Fruit fly (Drosophila melanogaster) whole organism, adult: Measurements from ENCODE around the gene CG13360.
A peak's percentile ranks its signal among the peaks of the same experiment; 100 is the strongest.

Source experiments
- CG11617 ChIP-seq: fragments of 200-800 bp; sonication (Bioruptor generic); optimal IDR thresholded peaks from 2 replicates; lab custom pipeline; 2017; ENCODE audit warnings: mild to moderate bottlenecking, missing biosample characterization, missing genetic modification reagents, missing genetic modification characterization
- CG12768 ChIP-seq: fragments of 200-800 bp; sonication (Bioruptor generic); optimal IDR thresholded peaks from 2 replicates; lab custom pipeline; 2017; ENCODE audit warnings: missing biosample characterization, missing genetic modification characterization, mild to moderate bottlenecking, moderate library complexity, missing genetic modification reagents
- CG14711 ChIP-seq: fragments of 200-800 bp; sonication (Bioruptor generic); optimal IDR thresholded peaks from 2 replicates; lab custom pipeline; 2018; ENCODE audit warnings: missing biosample characterization, mild to moderate bottlenecking, missing genetic modification characterization, moderate library complexity
- CG1620 ChIP-seq: fragments of 200-800 bp; sonication (Bioruptor generic); optimal IDR thresholded peaks from 2 replicates; lab custom pipeline; 2016; ENCODE audit warnings: missing biosample characterization, missing genetic modification characterization
- CG33017 ChIP-seq: fragments of 200-800 bp; sonication (Bioruptor generic); optimal IDR thresholded peaks from 2 replicates; lab custom pipeline; 2018; ENCODE audit warnings: missing biosample characterization, mild to moderate bottlenecking, missing genetic modification characterization, moderate library complexity
- CG5204 ChIP-seq: fragments of 200-800 bp; sonication (Bioruptor generic); optimal IDR thresholded peaks from 2 replicates; lab custom pipeline; 2016; ENCODE audit warnings: missing biosample characterization, missing genetic modification characterization
- CG7045 ChIP-seq: fragments of 200-800 bp; sonication (Bioruptor generic); optimal IDR thresholded peaks from 2 replicates; lab custom pipeline; 2017; ENCODE audit warnings: missing biosample characterization, mild to moderate bottlenecking, missing genetic modification characterization
- CG7101 ChIP-seq: fragments of 200-800 bp; sonication (Bioruptor generic); optimal IDR thresholded peaks from 2 replicates; lab custom pipeline; 2018; ENCODE audit warnings: missing biosample characterization, mild to moderate bottlenecking, missing genetic modification characterization, moderate library complexity
- Clk ChIP-seq: fragments of 200-800 bp; sonication (Bioruptor generic); optimal IDR thresholded peaks from 2 replicates; lab custom pipeline; 2017; ENCODE audit warnings: missing biosample characterization, missing genetic modification characterization
- Crg-1 ChIP-seq: fragments of 200-800 bp; sonication (Bioruptor generic); optimal IDR thresholded peaks from 2 replicates; lab custom pipeline; 2016; ENCODE audit warnings: missing biosample characterization, missing genetic modification characterization
- Hr96 ChIP-seq: fragments of 200-800 bp; sonication (Bioruptor generic); optimal IDR thresholded peaks from 2 replicates; lab custom pipeline; 2016; ENCODE audit warnings: missing biosample characterization, missing genetic modification characterization
- Mnt ChIP-seq: fragments of 200-800 bp; sonication (Bioruptor generic); optimal IDR thresholded peaks from 2 replicates; lab custom pipeline; 2016; ENCODE audit warnings: missing biosample characterization, mild to moderate bottlenecking, missing genetic modification characterization
- bab1 ChIP-seq: fragments of 200-800 bp; sonication (Bioruptor generic); optimal IDR thresholded peaks from 3 replicates; lab custom pipeline; 2019; ENCODE audit warnings: missing biosample characterization, mild to moderate bottlenecking, missing genetic modification characterization, moderate library complexity
- cic ChIP-seq: fragments of 200-800 bp; sonication (Bioruptor generic); optimal IDR thresholded peaks from 2 replicates; lab custom pipeline; 2017; ENCODE audit warnings: missing biosample characterization, mild to moderate bottlenecking, missing genetic modification characterization, moderate library complexity
- cnc ChIP-seq, 2 experiments: fragments of >200 bp; optimal IDR thresholded peaks; 2 replicates each; lab custom pipeline; 2017
- kay ChIP-seq: fragments of 200-800 bp; sonication (Bioruptor generic); peaks from one replicate; lab custom pipeline; 2016; ENCODE audit warnings: missing biosample characterization, missing genetic modification characterization, borderline replicate concordance
- ovo ChIP-seq: fragments of 200-800 bp; sonication (Bioruptor generic); optimal IDR thresholded peaks from 2 replicates; lab custom pipeline; 2016; ENCODE audit warnings: missing biosample characterization, missing genetic modification characterization
- pad ChIP-seq: fragments of 200-800 bp; sonication (Bioruptor generic); optimal IDR thresholded peaks from 3 replicates; lab custom pipeline; 2017; ENCODE audit warnings: missing biosample characterization, missing genetic modification characterization, mild to moderate bottlenecking, moderate library complexity, missing genetic modification reagents
- tj ChIP-seq: fragments of 200-800 bp; sonication (Bioruptor generic); optimal IDR thresholded peaks from 3 replicates; lab custom pipeline; 2017; ENCODE audit warnings: missing biosample characterization, mild to moderate bottlenecking, missing genetic modification characterization, moderate library complexity
- toe ChIP-seq: fragments of 200-800 bp; sonication (Bioruptor generic); optimal IDR thresholded peaks from 2 replicates; lab custom pipeline; 2016; ENCODE audit warnings: missing biosample characterization, missing genetic modification characterization

Gene CG13360

DNA sequence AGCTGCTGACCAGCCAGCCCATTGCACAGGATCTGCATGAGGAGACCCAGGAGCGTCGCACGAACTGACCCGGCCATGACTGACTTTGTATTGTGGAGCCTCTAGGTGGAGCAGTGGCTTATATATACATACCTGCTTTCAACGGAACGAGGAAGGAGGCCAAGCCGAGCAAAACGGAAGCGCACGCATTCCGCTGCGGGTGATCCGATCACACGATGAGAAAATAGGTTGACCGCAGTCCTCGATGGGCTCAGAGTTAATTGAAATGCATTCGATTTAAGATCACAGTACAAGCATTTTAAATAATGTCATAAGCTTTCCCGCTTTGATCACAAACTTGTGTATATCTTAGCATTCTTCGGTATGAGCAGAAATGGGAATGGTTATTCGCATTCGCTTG lies 14.9 kb upstream of the CG13360 start, which contains the start of gene CG13358:
Gene CG13358 (minus strand): TSS at position 101 of the 400 bp plus-strand sequence.
- TF ChIP-seq CG11617 (GFP tag; lab: Kevin White, UChicago): no peak
- TF ChIP-seq pad: no peak
- no peak for TF ChIP-seq CG1620 (GFP tag; lab: Kevin White, UChicago)
- TF ChIP-seq cnc (optimal IDR thresholded peaks at IDR 0.05; lab: Kevin White, UChicago): no peak
- no peak for TF ChIP-seq tj (GFP tag; lab: Kevin White, UChicago)

DNA sequence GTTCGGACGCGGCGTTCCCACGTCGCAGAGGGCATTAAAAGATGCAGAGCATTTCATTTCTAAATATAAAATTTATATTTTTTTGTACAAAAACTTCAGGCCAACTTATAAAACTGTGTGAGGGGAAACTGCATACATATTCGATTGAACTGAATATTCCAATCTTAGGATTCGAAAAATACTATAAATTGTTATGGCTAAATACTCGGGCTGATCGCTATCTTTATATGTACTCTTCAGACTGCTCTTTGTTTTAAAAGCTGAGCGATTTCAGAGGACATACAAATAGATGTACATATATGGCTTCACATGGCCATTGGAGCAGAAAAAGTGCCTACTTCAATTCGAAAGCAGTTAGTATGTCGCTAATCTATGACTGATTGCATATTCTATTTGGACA lies 13.5 kb upstream of the CG13360 start, which contains the start of gene CG13359:
Gene CG13359 (minus strand): TSS at position 101 of the 400 bp plus-strand sequence.
- TF ChIP-seq CG11617 (GFP tag; lab: Kevin White, UChicago) (no peak), toe (GFP tag; lab: Kevin White, UChicago) (no peak), ovo (GFP tag; lab: Kevin White, UChicago) (no peak)

DNA sequence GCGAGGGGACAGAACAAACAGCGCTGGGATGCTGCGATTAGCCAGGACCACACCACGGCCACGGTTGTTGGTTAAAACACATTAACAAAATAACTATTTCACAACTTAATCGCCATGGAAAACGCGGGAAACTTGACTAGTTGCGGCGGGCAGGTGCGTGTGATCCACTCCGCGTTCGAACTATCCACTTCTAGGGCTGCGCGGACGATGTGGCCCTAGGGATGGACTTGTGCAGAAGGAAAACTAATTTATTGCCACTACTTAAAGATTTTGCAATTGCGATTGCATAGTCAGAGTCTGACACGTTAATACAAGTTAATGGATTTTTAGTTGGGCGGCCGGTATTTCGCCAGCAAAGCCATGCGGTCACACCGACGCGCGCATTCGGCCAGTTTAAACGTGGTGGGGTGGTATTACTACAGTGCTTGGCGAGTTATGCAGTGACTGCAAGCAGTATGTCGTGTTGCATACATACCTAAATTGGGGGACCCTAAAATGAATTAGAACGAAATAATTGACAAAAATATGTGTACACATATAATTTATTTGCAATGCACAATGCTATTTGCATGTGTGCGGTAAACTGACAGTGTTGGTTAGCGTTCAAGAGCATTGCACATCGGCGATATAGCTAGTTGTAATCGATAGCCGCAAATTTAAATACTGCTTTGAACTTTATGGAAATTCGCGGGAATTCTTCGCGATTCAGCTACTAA lies 11.4 kb upstream of the CG13360 start, which contains the start of gene Rbf:
Gene Rbf (minus strand): TSS at position 323 of the 716 bp plus-strand sequence.
- TF ChIP-seq CG7045 (GFP tag; lab: Kevin White, UChicago): no peak
- peak; percentile 41 for TF ChIP-seq Hr96 (GFP tag; lab: Kevin White, UChicago)
- TF ChIP-seq Crg-1 (GFP tag; lab: Kevin White, UChicago): peak; percentile 63
- no peak for TF ChIP-seq CG5204 (GFP tag; lab: Kevin White, UChicago)
- TF ChIP-seq CG33017: no peak
- peak; percentile 27 for TF ChIP-seq toe (GFP tag; lab: Kevin White, UChicago)
- no peak for TF ChIP-seq kay (GFP tag; lab: Kevin White, UChicago)
- TF ChIP-seq CG14711 (tag; lab: Kevin White, UChicago): no peak
- peak; percentile 51 for TF ChIP-seq Mnt (GFP tag; lab: Kevin White, UChicago)
- TF ChIP-seq CG12768 (GFP tag; lab: Kevin White, UChicago): no peak
- no peak for TF ChIP-seq cic (GFP tag; lab: Kevin White, UChicago)
- peak; percentile 48 for TF ChIP-seq pad
- TF ChIP-seq ovo (GFP tag; lab: Kevin White, UChicago): no peak
- no peak for TF ChIP-seq Clk (GFP tag; lab: Kevin White, UChicago)
- TF ChIP-seq CG7101 (tag; lab: Kevin White, UChicago): no peak
- TF ChIP-seq tj (GFP tag; lab: Kevin White, UChicago): no peak
- no peak for TF ChIP-seq cnc (optimal IDR thresholded peaks at IDR 0.05; lab: Kevin White, UChicago)
- peak; percentile 63 for TF ChIP-seq CG1620 (GFP tag; lab: Kevin White, UChicago)
- TF ChIP-seq CG11617 (GFP tag; lab: Kevin White, UChicago): no peak
- no peak for TF ChIP-seq bab1 (GFP tag; lab: Kevin White, UChicago)

DNA sequence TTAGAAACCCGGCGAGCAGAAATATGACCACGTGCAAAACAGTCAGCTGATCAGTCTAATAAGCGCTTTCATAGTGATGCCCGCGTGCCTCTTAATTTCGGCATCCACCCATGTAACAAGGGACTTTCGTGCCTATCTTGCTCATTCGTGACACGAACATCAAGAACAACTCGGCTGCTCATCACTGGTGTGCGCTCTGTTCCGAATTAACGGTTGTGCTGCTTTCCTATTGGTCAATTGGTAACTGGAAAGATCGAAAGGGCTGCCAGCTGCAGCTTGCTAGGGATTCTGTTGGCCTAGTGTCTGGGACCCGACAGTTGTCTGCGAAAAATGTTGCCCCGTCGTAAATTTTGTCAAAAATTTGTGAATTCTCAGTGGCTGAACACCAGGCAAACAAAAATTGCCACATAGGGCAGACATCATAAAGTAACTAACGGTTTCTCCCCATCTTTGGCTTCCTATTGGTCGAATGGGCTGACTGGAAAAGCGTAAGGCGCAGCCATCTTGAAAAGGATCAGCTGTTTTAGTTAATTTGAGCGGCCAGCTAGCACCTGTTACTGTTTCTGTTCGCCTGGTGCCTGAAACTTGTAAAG lies 6.6 kb upstream of the CG13360 start:
- TF ChIP-seq CG7101 (tag; lab: Kevin White, UChicago): peak; percentile 34
- peak; percentile 55 for TF ChIP-seq CG1620 (GFP tag; lab: Kevin White, UChicago)
- peak; percentile 95 for TF ChIP-seq Mnt (GFP tag; lab: Kevin White, UChicago)
- TF ChIP-seq Clk (GFP tag; lab: Kevin White, UChicago): no peak
- TF ChIP-seq pad: peak; percentile 92
- peak; percentile 48 for TF ChIP-seq Crg-1 (GFP tag; lab: Kevin White, UChicago)
- no peak for TF ChIP-seq CG12768 (GFP tag; lab: Kevin White, UChicago)
- TF ChIP-seq CG11617 (GFP tag; lab: Kevin White, UChicago): no peak
- TF ChIP-seq toe (GFP tag; lab: Kevin White, UChicago): no peak
- no peak for TF ChIP-seq cnc (optimal IDR thresholded peaks at IDR 0.05; lab: Kevin White, UChicago)
- TF ChIP-seq Hr96 (GFP tag; lab: Kevin White, UChicago): no peak
- TF ChIP-seq CG7045 (GFP tag; lab: Kevin White, UChicago): no peak
- peak; percentile 35 for TF ChIP-seq CG14711 (tag; lab: Kevin White, UChicago)
- TF ChIP-seq CG33017: no peak
- no peak for TF ChIP-seq CG5204 (GFP tag; lab: Kevin White, UChicago)
- TF ChIP-seq cic (GFP tag; lab: Kevin White, UChicago): peak; percentile 51
- peak; percentile 99 for TF ChIP-seq ovo (GFP tag; lab: Kevin White, UChicago)
- no peak for TF ChIP-seq kay (GFP tag; lab: Kevin White, UChicago)
- peak; percentile 51 for TF ChIP-seq tj (GFP tag; lab: Kevin White, UChicago)
- TF ChIP-seq bab1 (GFP tag; lab: Kevin White, UChicago): peak; percentile 84

DNA sequence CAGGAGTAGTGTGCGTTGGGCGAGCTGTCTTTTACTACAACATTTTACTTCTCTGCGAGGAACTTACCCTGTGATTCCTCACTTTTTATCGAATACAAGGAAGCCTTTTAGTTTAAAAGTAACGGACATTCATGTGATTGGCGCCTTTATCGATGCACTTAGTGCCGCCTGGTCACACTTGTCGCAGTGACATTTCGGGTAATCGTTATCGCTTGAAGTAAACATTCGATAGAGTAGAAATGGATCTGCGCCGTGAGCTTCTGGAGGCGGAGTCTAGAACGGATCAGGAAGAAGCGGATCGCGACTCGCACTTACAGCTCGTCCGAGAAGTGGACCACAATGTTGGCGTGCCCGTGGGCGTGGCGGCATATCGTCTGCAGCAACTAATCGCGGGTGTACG lies 3.0 kb upstream of the CG13360 start, which contains the start of gene CG16989:
Gene CG16989 (plus strand): TSS at position 225 of the 400 bp plus-strand sequence.
- TF ChIP-seq CG1620 (GFP tag; lab: Kevin White, UChicago) (no peak), bab1 (GFP tag; lab: Kevin White, UChicago) (peak; percentile 54)

DNA sequence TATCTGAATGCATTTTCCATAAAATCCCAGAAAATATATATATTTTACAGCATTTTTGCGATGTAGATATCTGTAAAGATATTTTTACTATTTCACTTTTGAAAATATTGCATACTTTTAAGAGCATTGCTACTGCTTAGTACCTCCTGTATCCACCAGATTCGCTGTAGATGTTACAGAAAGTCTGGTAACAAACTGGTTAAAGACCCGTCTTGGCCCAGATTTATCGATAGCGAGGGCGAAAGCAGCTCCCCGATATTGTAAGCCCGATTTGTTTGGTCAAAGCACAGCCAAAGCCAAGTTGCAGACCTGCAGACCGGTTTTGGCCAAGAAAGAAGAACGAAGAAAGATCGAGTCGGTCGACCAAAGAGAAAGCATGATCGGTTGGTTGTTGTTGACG lies 5.4 kb downstream of the CG13360 start, which contains the start of gene tw:
Gene tw (plus strand): TSS at position 291 of the 400 bp plus-strand sequence.
- no peak for TF ChIP-seq CG14711 (tag; lab: Kevin White, UChicago)
- TF ChIP-seq CG7101 (tag; lab: Kevin White, UChicago): no peak
